Worm (Caenorhabditis elegans) whole organism, late embryonic: Measurements from ENCODE around the gene F14H3.14.

Experiments
- ceh-24 ChIP-seq: sonication (generic microtip); optimal IDR thresholded peaks from 2 replicates; lab custom pipeline; 2016; ENCODE audit warnings: mild to moderate bottlenecking, missing genetic modification characterization, missing compliant biosample characterization
- fkh-10 ChIP-seq: fragments of 150-350 bp; optimal IDR thresholded peaks from 2 replicates; lab custom pipeline; 2014; ENCODE audit warnings: missing biosample characterization, missing genetic modification reagents, missing genetic modification characterization
- pqm-1 ChIP-seq: sonication (generic microtip); optimal IDR thresholded peaks from 2 replicates; lab custom pipeline; 2016; ENCODE audit warnings: missing genetic modification characterization, missing compliant biosample characterization

DNA sequence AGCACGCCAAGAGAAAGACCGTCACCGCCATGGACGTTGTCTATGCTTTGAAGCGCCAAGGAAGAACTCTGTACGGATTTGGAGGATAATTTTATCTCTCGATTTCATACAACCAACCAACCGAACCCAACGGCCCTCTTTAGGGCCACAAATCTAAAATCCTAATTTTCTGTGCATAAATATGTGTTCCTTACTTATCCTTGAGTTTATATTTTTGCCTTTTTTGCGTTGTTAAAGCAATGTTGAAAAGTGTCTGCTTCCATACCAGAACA lies 20.0 kb downstream of the F14H3.14 start:
- TF ChIP-seq ceh-24 (tag; lab: Kevin White, UChicago): no peak
- no peak for TF ChIP-seq pqm-1 (tag; lab: Kevin White, UChicago)
- TF ChIP-seq fkh-10: no peak
